Worm (Caenorhabditis elegans): ENCODE measurements around the gene C44B7.5.

DNA sequence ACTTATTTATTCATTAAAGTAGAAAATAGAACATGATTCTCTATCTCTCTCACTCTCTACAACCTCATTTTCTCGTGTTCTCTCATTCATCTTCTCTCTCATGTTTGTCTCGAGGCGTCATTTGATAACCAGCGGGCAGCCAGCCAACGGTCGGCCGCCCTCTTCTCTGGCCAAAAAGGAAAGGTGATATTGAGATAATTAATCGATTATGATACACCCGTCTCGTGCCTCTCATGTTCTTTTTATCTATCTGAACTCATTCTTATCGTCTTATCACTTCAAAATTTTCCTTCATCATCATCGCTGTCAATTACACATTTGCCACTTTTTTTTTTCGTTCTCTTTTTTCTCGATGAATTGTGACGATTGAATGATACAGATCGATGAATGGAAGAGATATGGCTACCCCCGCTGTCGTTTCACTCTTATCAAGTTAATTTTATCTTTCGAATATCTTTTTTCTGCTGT is 29.7 kb downstream of the C44B7.5 start:
- TF ChIP-seq ZK546.5 (tag; optimal IDR thresholded peaks at IDR 0.05), result no peak
- no peak for TF ChIP-seq nhr-237 (tag; optimal IDR thresholded peaks at IDR 0.05)
- TF ChIP-seq lin-13 (GFP tag; optimal IDR thresholded peaks at IDR 0.05), result peak; percentile 33
- TF ChIP-seq ztf-1 (GFP tag; conservative IDR thresholded peaks at IDR 0.05), result no peak
